Fruit fly (Drosophila melanogaster) whole organism, embryonic: ENCODE data around the gene shi.

ENCODE experiments used
- B-H1 ChIP-seq: fragments of 200-800 bp; sonication (Bioruptor generic); IDR thresholded peaks from 3 replicates; pipeline ENCODE4 v1.3.6; 2022; ENCODE audit warnings: missing biosample characterization, missing genetic modification characterization
- CG11456 ChIP-seq: fragments of 200-800 bp; sonication (Bioruptor generic); IDR thresholded peaks from 3 replicates; pipeline ENCODE4 v1.3.6; 2022; ENCODE audit warnings: missing biosample characterization, missing genetic modification characterization
- CG12299 ChIP-seq: fragments of 200-800 bp; sonication (Bioruptor generic); optimal IDR thresholded peaks from 2 replicates; lab custom pipeline; 2018; ENCODE audit warnings: missing biosample characterization, mild to moderate bottlenecking, missing genetic modification characterization
- CG12391 ChIP-seq: fragments of 200-800 bp; sonication (Bioruptor generic); optimal IDR thresholded peaks from 3 replicates; lab custom pipeline; 2018; ENCODE audit warnings: missing biosample characterization, mild to moderate bottlenecking, missing genetic modification characterization, moderate library complexity
- CG12659 ChIP-seq: fragments of 200-800 bp; sonication (Bioruptor generic); optimal IDR thresholded peaks from 3 replicates; lab custom pipeline; 2017; ENCODE audit warnings: mild to moderate bottlenecking, missing biosample characterization, missing genetic modification reagents, missing genetic modification characterization
- CG12942 ChIP-seq: fragments of 200-800 bp; sonication (Bioruptor generic); optimal IDR thresholded peaks from 3 replicates; lab custom pipeline; 2016; ENCODE audit warnings: missing biosample characterization, missing genetic modification characterization
- CG14710 ChIP-seq: fragments of 200-800 bp; sonication (Bioruptor generic); optimal IDR thresholded peaks from 3 replicates; lab custom pipeline; 2019; ENCODE audit warnings: missing biosample characterization, mild to moderate bottlenecking, missing genetic modification characterization, moderate library complexity
- CG15601 ChIP-seq: fragments of 200-800 bp; sonication (Bioruptor generic); optimal IDR thresholded peaks from 3 replicates; lab custom pipeline; 2019; ENCODE audit warnings: missing biosample characterization, mild to moderate bottlenecking, missing genetic modification characterization, moderate library complexity
- CG17328 ChIP-seq: fragments of 200-800 bp; sonication (Bioruptor generic); IDR thresholded peaks from 2 replicates; pipeline ENCODE4 v1.3.6; 2022; ENCODE audit warnings: missing biosample characterization, missing genetic modification characterization
- CG17568 ChIP-seq: fragments of 200-800 bp; sonication (Bioruptor generic); optimal IDR thresholded peaks from 2 replicates; lab custom pipeline; 2018; ENCODE audit warnings: missing biosample characterization, mild to moderate bottlenecking, missing genetic modification characterization, moderate library complexity
- CG17802 ChIP-seq: fragments of 200-800 bp; sonication (Bioruptor generic); optimal IDR thresholded peaks from 2 replicates; lab custom pipeline; 2018; ENCODE audit warnings: missing biosample characterization, mild to moderate bottlenecking, missing genetic modification characterization, moderate library complexity
- CG2120 ChIP-seq: fragments of 200-800 bp; sonication (Bioruptor generic); optimal IDR thresholded peaks from 3 replicates; lab custom pipeline; 2016; ENCODE audit warnings: missing biosample characterization, missing genetic modification characterization
- CG30020 ChIP-seq: fragments of 200-800 bp; optimal IDR thresholded peaks from 2 replicates; lab custom pipeline; 2019; ENCODE audit warnings: missing biosample characterization, mild to moderate bottlenecking, missing genetic modification characterization, moderate library complexity
- CG32772 ChIP-seq: fragments of 200-800 bp; sonication (Bioruptor generic); IDR thresholded peaks from 2 replicates; pipeline ENCODE4 v1.3.6; 2022; ENCODE audit warnings: missing biosample characterization, missing genetic modification characterization
- CG33213 ChIP-seq: fragments of 200-800 bp; sonication (Bioruptor generic); optimal IDR thresholded peaks from 3 replicates; lab custom pipeline; 2016; ENCODE audit warnings: missing biosample characterization, missing genetic modification characterization
- CG3407 ChIP-seq: fragments of 200-800 bp; sonication (Bioruptor generic); optimal IDR thresholded peaks from 2 replicates; lab custom pipeline; 2018; ENCODE audit warnings: missing biosample characterization, mild to moderate bottlenecking, missing genetic modification characterization
- CG4707 ChIP-seq: fragments of 200-800 bp; sonication (Bioruptor generic); optimal IDR thresholded peaks from 2 replicates; lab custom pipeline; 2018; ENCODE audit warnings: missing biosample characterization, mild to moderate bottlenecking, missing genetic modification characterization, moderate library complexity
- CG6654 ChIP-seq: fragments of 200-800 bp; sonication (Bioruptor generic); optimal IDR thresholded peaks from 2 replicates; lab custom pipeline; 2017; ENCODE audit warnings: missing biosample characterization, mild to moderate bottlenecking, missing genetic modification characterization
- CG8924 ChIP-seq: fragments of 200-800 bp; optimal IDR thresholded peaks from 3 replicates; lab custom pipeline; 2019; ENCODE audit warnings: missing biosample characterization, mild to moderate bottlenecking, missing genetic modification characterization, moderate library complexity
- Deaf1 ChIP-seq: fragments of 200-800 bp; optimal IDR thresholded peaks from 3 replicates; lab custom pipeline; 2019; ENCODE audit warnings: missing biosample characterization, mild to moderate bottlenecking, missing genetic modification characterization, moderate library complexity
- Dfd ChIP-seq, 2 experiments: fragments of >200 bp; optimal IDR thresholded peaks; 2 replicates each; lab custom pipeline; 2017; ENCODE audit warnings: missing biosample characterization in 2 of 2, missing genetic modification characterization in 2 of 2
- Dip3 ChIP-seq: fragments of 200-800 bp; sonication (Bioruptor generic); optimal IDR thresholded peaks from 3 replicates; lab custom pipeline; 2016; ENCODE audit warnings: missing biosample characterization, missing genetic modification characterization
- ERR ChIP-seq: fragments of 200-800 bp; sonication (Bioruptor generic); optimal IDR thresholded peaks from 2 replicates; lab custom pipeline; 2016; ENCODE audit warnings: missing biosample characterization, missing genetic modification characterization
- Eip74EF ChIP-seq, 2 experiments: fragments of 200-800 bp in 1 of 2; fragments of >200 bp in 1 of 2; sonication (Bioruptor generic) in 1 of 2; optimal IDR thresholded peaks; 2 replicates each; lab custom pipeline; 2017 to 2019; ENCODE audit warnings: missing biosample characterization in 2 of 2, missing genetic modification characterization in 2 of 2, mild to moderate bottlenecking in 1 of 2, moderate library complexity in 1 of 2
- Ets97D ChIP-seq: fragments of 200-800 bp; sonication (Bioruptor generic); optimal IDR thresholded peaks from 3 replicates; lab custom pipeline; 2016; ENCODE audit warnings: missing biosample characterization, missing genetic modification characterization
- HLH4C ChIP-seq: fragments of 200-800 bp; sonication (Bioruptor generic); IDR thresholded peaks from 3 replicates; pipeline ENCODE4 v1.3.6; 2022; ENCODE audit warnings: missing biosample characterization, missing genetic modification characterization; ENCODE audit not compliant: partially characterized antibody
- Hey ChIP-seq: fragments of 200-800 bp; sonication (Bioruptor generic); optimal IDR thresholded peaks from 3 replicates; lab custom pipeline; 2018; ENCODE audit warnings: missing biosample characterization, mild to moderate bottlenecking, missing genetic modification characterization
- HmgZ ChIP-seq: fragments of 200-800 bp; sonication (Bioruptor generic); optimal IDR thresholded peaks from 2 replicates; lab custom pipeline; 2018; ENCODE audit warnings: missing biosample characterization, mild to moderate bottlenecking, missing genetic modification characterization
- Hmr ChIP-seq: fragments of 200-800 bp; sonication (Bioruptor generic); optimal IDR thresholded peaks from 3 replicates; lab custom pipeline; 2017; ENCODE audit warnings: mild to moderate bottlenecking, missing biosample characterization, missing genetic modification reagents, missing genetic modification characterization
- Nf-YA ChIP-seq: fragments of 200-800 bp; sonication (Bioruptor generic); IDR thresholded peaks from 2 replicates; pipeline ENCODE4 v1.3.6; 2022; ENCODE audit warnings: missing biosample characterization, missing genetic modification characterization
- Opbp ChIP-seq: fragments of 200-800 bp; sonication (Bioruptor generic); IDR thresholded peaks from 3 replicates; pipeline ENCODE4 v1.3.6; 2022; ENCODE audit warnings: missing biosample characterization, missing genetic modification characterization; ENCODE audit not compliant: partially characterized antibody
- Pdp1 ChIP-seq, 2 experiments: fragments of 200-800 bp; sonication (Bioruptor generic); optimal IDR thresholded peaks; 3 replicates each; lab custom pipeline; 2016; ENCODE audit warnings: missing biosample characterization in 2 of 2, missing genetic modification characterization in 2 of 2, mild to moderate bottlenecking in 1 of 2, moderate library complexity in 1 of 2
- Scr ChIP-seq: fragments of 200-800 bp; sonication (Bioruptor generic); IDR thresholded peaks from 2 replicates; pipeline ENCODE4 v1.3.6; 2022; ENCODE audit warnings: missing biosample characterization, missing genetic modification characterization; ENCODE audit not compliant: partially characterized antibody
- aop ChIP-seq: fragments of 200-800 bp; sonication (Bioruptor generic); IDR thresholded peaks from 2 replicates; pipeline ENCODE4 v1.3.6; 2022; ENCODE audit warnings: missing biosample characterization, missing genetic modification characterization
- ato ChIP-seq: fragments of 200-800 bp; sonication (Bioruptor generic); IDR thresholded peaks from 2 replicates; pipeline ENCODE4 v1.3.6; 2022; ENCODE audit warnings: missing biosample characterization, missing genetic modification characterization; ENCODE audit not compliant: partially characterized antibody
- bab2 ChIP-seq: fragments of 200-800 bp; sonication (Bioruptor generic); optimal IDR thresholded peaks from 2 replicates; lab custom pipeline; 2016; ENCODE audit warnings: missing biosample characterization, missing genetic modification characterization
- corto ChIP-seq: fragments of 200-800 bp; sonication (Bioruptor generic); optimal IDR thresholded peaks from 2 replicates; lab custom pipeline; 2016; ENCODE audit warnings: missing biosample characterization, mild to moderate bottlenecking, missing genetic modification characterization, moderate library complexity
- dimm ChIP-seq: fragments of 200-800 bp; sonication (Bioruptor generic); IDR thresholded peaks from 2 replicates; pipeline ENCODE4 v1.3.6; 2022; ENCODE audit warnings: missing biosample characterization, missing genetic modification characterization
- eve ChIP-seq, 2 experiments: fragments of >200 bp; optimal IDR thresholded peaks; 2 replicates each; lab custom pipeline; 2017; ENCODE audit warnings: missing biosample characterization in 2 of 2, missing genetic modification characterization in 2 of 2
- ftz-f1 ChIP-seq: fragments of 200-800 bp; sonication (Bioruptor generic); optimal IDR thresholded peaks from 2 replicates; lab custom pipeline; 2016; ENCODE audit warnings: missing biosample characterization, missing genetic modification characterization
- hbn ChIP-seq: fragments of 200-800 bp; sonication (Bioruptor generic); IDR thresholded peaks from 2 replicates; pipeline ENCODE4 v1.3.6; 2022; ENCODE audit warnings: missing biosample characterization, missing genetic modification characterization; ENCODE audit not compliant: partially characterized antibody
- hkb ChIP-seq, 2 experiments: fragments of 200-800 bp in 1 of 2; fragments of >200 bp in 1 of 2; sonication (Bioruptor generic) in 1 of 2; IDR thresholded peaks in 1 of 2; optimal IDR thresholded peaks in 1 of 2; 2 replicates each; pipeline versions ENCODE4 v1.3.6 to Lab custom; 2017 to 2022; ENCODE audit warnings: missing biosample characterization in 1 of 2, missing genetic modification characterization in 1 of 2
- knrl ChIP-seq: fragments of 200-800 bp; sonication (Bioruptor generic); IDR thresholded peaks from 3 replicates; pipeline ENCODE4 v1.3.6; 2022; ENCODE audit warnings: missing biosample characterization, missing genetic modification characterization; ENCODE audit not compliant: partially characterized antibody
- mld ChIP-seq: fragments of 200-800 bp; sonication (Bioruptor generic); IDR thresholded peaks from 3 replicates; pipeline ENCODE4 v1.3.6; 2022; ENCODE audit warnings: missing biosample characterization, missing genetic modification characterization; ENCODE audit not compliant: partially characterized antibody
- nerfin-1 ChIP-seq: fragments of 200-800 bp; sonication (Bioruptor generic); optimal IDR thresholded peaks from 3 replicates; lab custom pipeline; 2019; ENCODE audit warnings: missing biosample characterization, mild to moderate bottlenecking, missing genetic modification characterization, moderate library complexity
- sd ChIP-seq: fragments of 200-800 bp; sonication (Bioruptor generic); optimal IDR thresholded peaks from 3 replicates; lab custom pipeline; 2018; ENCODE audit warnings: missing biosample characterization, mild to moderate bottlenecking, missing genetic modification characterization, moderate library complexity
- tgo ChIP-seq: fragments of 200-800 bp; sonication (Bioruptor generic); IDR thresholded peaks from 3 replicates; pipeline ENCODE4 v1.3.6; 2022; ENCODE audit warnings: missing biosample characterization, missing genetic modification characterization
- twi ChIP-seq: fragments of 200-800 bp; optimal IDR thresholded peaks from 2 replicates; lab custom pipeline; 2019; ENCODE audit warnings: missing biosample characterization, mild to moderate bottlenecking, missing genetic modification characterization, moderate library complexity
- unc-4 ChIP-seq: fragments of 200-800 bp; sonication (Bioruptor generic); IDR thresholded peaks from 2 replicates; pipeline ENCODE4 v1.3.6; 2022; ENCODE audit warnings: missing biosample characterization, missing genetic modification characterization; ENCODE audit not compliant: partially characterized antibody

The shi gene

dm6 chrX:15869843-15870242 is 22.1 kb upstream of the shi start, which contains the start of gene CG16952 (continued):
- TF ChIP-seq CG33213 (GFP tag; lab: Kevin White, UChicago) = peak; percentile 3
- no peak for TF ChIP-seq Dfd (GFP tag; optimal IDR thresholded peaks at IDR 0.05; lab: Kevin White, UChicago)
- no peak for TF ChIP-seq eve (GFP tag; optimal IDR thresholded peaks at IDR 0.05; lab: Kevin White, UChicago)
- TF ChIP-seq Nf-YA = no peak
- TF ChIP-seq sd (tag; lab: Kevin White, UChicago) = peak; percentile 2
- peak; percentile 93 for TF ChIP-seq Scr
- TF ChIP-seq nerfin-1 (tag; lab: Kevin White, UChicago) = peak; percentile 56
- peak; percentile 48 for TF ChIP-seq HmgZ (tag; lab: Kevin White, UChicago)
- TF ChIP-seq Hey (tag; lab: Kevin White, UChicago) = no peak
- TF ChIP-seq CG17802 (tag; lab: Kevin White, UChicago) = peak; percentile 31
- no peak for TF ChIP-seq Eip74EF (GFP tag; optimal IDR thresholded peaks at IDR 0.05; lab: Kevin White, UChicago)
- no peak for TF ChIP-seq tgo (GFP tag; lab: Robert Waterston, UW)
- TF ChIP-seq bab2 (GFP tag; lab: Kevin White, UChicago) = no peak
- no peak for TF ChIP-seq CG11456 (GFP tag; lab: Robert Waterston, UW)
- peak; percentile 89 for TF ChIP-seq unc-4 (GFP tag; lab: Robert Waterston, UW)
- TF ChIP-seq CG3407 = no peak
- TF ChIP-seq HLH4C (GFP tag; lab: Robert Waterston, UW) = peak; percentile 96
- TF ChIP-seq hbn = peak; percentile 83
- no peak for TF ChIP-seq CG17568 (GFP tag; lab: Kevin White, UChicago)
- TF ChIP-seq Opbp (GFP tag; lab: Robert Waterston, UW) = peak; percentile 79
- TF ChIP-seq B-H1 (GFP tag; lab: Robert Waterston, UW) = no peak
- TF ChIP-seq ftz-f1 = no peak
- peak; percentile 10 for TF ChIP-seq Hmr (GFP tag; lab: Kevin White, UChicago)
- peak; percentile 57 for TF ChIP-seq CG12659 (GFP tag; lab: Kevin White, UChicago)
- no peak for TF ChIP-seq ERR
- TF ChIP-seq CG14710 (tag; lab: Kevin White, UChicago) = peak; percentile 57
- peak; percentile 51 for TF ChIP-seq Ets97D
- peak; percentile 6 for TF ChIP-seq CG12391
- TF ChIP-seq CG6654 = no peak
- peak; percentile 16 for TF ChIP-seq CG15601 (tag; lab: Kevin White, UChicago)
- TF ChIP-seq corto (GFP tag; lab: Kevin White, UChicago) = no peak
- no peak for TF ChIP-seq hkb (optimal IDR thresholded peaks at IDR 0.05; lab: Kevin White, UChicago)
- TF ChIP-seq hkb (GFP tag; IDR thresholded peaks at IDR 0.05; lab: Robert Waterston, UW) = no peak
- no peak for TF ChIP-seq Deaf1 (tag; lab: Kevin White, UChicago)
- TF ChIP-seq Dip3 (GFP tag; lab: Kevin White, UChicago) = no peak
- no peak for TF ChIP-seq twi (tag; lab: Kevin White, UChicago)
- peak; percentile 12 for TF ChIP-seq CG2120 (GFP tag; lab: Kevin White, UChicago)
- no peak for TF ChIP-seq CG12299
- TF ChIP-seq mld = peak; percentile 62; the same call in 1 of the 3 replicates
- no peak for TF ChIP-seq aop (GFP tag; lab: Robert Waterston, UW)
- TF ChIP-seq dimm = no peak
- no peak for TF ChIP-seq CG4707 (GFP tag; lab: Kevin White, UChicago)
- no peak for TF ChIP-seq CG32772 (GFP tag; lab: Robert Waterston, UW)
- no peak for TF ChIP-seq CG12942 (GFP tag; lab: Kevin White, UChicago)
- TF ChIP-seq CG17328 (GFP tag; lab: Robert Waterston, UW) = no peak
- peak; percentile 30 for TF ChIP-seq CG8924 (tag; lab: Kevin White, UChicago)
- TF ChIP-seq ato (GFP tag; lab: Robert Waterston, UW) = peak; percentile 91
- TF ChIP-seq CG30020 (tag; lab: Kevin White, UChicago) = peak; percentile 92
- TF ChIP-seq knrl (GFP tag; lab: Robert Waterston, UW) = peak; percentile 85; the same call in 2 of the 3 replicates
- TF ChIP-seq Pdp1 (GFP tag; optimal IDR thresholded peaks at IDR 0.05; lab: Kevin White, UChicago) = peak in 1 of 2 experiments; percentile 91
